Worm (Caenorhabditis elegans): ENCODE results near the gene ntr-2.
"Not testable (repeated sequence)": the region's sequence is repeated elsewhere in the genome, so short reads cannot be mapped to it uniquely, and the experiment has no call there.

Gene ntr-2

DNA sequence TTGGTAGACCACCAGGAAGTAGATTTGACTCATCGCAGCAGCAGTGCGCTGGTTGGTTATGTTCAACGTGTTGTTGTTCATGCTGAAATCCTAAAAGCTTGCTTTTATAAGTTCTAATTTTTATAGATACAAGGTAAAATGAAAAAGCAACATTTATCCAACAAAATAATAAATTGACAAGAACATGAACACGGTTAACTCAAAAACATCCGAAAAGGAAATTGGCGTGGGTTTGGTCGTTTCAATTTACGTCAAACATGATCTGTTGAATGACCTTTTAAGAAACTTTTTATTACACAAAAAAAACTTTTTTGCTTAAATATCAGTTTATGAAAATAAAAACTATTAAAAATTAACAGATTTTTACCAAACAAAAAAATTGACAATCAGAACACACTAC, at the start of gene ntr-2:
Gene ntr-2, minus strand, starts transcription at position 101 of the 400 bp plus-strand sequence.
- no peak for TF ChIP-seq unc-62 (GFP tag; optimal IDR thresholded peaks at IDR 0.05)

DNA sequence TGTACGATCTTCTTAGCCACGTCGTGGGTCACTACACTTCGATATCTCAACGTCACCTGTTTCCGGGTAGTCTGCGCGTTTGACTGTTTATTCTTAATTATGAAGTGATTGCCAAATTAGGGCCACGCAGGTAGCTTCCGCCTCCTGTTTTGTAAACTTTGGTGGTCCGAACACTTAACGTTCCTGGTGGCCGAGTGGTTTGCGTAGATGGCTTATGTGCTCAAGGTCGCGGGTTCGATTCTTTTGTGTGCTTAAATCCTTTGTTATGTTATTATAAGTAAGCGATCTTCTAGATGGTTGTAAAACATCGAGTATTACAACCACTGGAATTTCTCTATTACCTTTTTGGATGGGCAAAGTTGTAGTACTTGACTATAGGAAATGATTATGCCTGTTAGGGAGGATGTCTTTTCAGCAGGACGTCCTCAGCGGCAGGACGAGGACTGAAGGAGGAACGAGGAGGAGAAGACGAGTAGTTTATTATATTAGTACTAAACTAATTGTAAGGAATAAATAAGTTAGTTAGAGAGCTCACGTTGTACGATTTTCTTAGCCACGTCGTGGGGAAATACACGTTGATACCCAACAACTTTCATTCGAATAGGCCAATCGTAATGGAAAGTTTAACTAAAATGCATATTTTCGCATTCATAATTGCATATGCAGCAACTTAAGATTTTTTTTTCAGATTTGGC, 48.2 kb upstream of the ntr-2 start:
- TF ChIP-seq unc-62 (GFP tag; optimal IDR thresholded peaks at IDR 0.05), result no peak

DNA sequence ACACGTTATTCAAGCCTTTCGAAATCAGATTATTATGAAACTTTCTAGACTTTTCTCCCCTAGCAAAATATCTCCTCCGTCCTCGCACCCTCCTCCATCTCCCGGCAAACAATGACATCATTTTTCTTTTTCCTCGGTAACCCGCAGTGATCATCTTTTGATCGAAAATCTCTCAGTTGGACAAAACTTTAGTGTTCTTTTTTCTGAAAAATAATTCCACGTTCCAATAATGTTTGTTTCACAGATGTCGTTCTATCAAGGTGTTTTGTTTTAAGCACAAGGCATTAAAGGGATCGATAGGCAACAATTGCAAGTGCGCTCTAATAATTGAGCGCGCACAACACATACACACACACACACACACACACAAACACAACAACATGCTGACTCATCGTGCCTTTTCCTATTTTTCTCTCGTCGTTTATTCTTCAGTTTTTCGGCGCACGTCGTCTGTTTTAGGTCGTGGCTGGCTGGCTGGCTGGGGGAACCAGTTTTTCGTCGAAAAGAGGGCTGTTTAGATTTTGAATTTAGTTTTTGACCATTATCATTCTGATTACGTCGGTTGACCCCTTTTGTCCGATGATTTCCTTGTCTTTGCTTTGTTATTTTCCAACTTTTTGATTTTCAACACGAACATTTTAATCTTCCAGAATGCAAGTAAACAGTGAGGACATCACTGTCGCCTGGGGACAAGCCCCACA, 46.9 kb upstream of the ntr-2 start, which contains the start of gene F20D1.3:
Gene F20D1.3, plus strand, starts transcription at position 651 of the 701 bp plus-strand sequence.
- TF ChIP-seq unc-62 (GFP tag; optimal IDR thresholded peaks at IDR 0.05), result no peak

DNA sequence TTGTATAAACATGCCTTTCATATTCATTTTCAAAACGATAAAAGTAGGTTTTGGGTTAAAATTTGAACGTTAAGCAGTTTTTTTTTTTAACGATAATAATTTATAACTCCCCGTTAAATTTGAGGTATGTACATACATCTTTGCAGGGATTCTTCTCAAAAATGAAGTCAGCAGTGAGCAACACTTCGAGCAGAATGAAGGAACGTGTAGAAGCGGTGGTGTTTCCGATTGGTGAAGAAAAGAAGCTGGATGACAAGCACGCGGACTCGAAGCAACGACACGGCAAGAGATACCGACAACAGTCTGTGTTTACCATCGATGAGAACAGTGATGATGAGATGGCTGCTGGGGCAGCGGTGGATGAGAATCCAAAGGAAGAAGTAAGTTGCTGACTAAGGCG, 44.3 kb upstream of the ntr-2 start:
- no peak for TF ChIP-seq unc-62 (GFP tag; optimal IDR thresholded peaks at IDR 0.05)

DNA sequence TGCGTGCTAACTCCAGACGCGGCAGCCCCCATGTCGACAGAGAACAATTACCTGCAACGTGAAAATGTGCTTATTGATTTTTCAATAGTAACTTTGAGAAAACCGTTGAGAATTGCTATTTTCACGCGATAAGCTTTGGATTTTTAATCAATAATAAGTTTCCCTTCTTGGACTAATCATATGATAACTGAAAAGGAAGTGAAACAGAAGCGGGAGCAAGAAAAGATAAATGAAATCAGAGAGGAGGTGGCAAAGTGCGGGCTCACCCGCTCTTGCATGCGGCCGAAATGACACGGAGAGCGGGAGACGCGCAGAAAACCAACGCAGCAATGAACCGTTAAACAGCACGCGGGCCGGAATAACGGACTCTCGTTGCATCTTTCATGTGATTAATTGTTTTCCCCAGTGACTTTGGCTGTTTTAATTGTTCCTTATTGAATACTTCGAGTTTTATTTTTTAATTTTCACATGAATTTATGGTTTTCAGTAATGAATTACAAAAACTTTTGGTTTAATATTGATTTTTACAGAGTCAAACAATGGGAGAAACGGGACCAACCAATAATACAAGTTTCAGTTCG, 41.6 kb upstream of the ntr-2 start, which contains the start of the genes flwr-1 and tbc-1:
Gene flwr-1, minus strand, starts transcription at position 51 of the 581 bp plus-strand sequence.
Gene tbc-1, plus strand, starts transcription at position 531 of the 581 bp plus-strand sequence.
- no peak for TF ChIP-seq unc-62 (GFP tag; optimal IDR thresholded peaks at IDR 0.05)

DNA sequence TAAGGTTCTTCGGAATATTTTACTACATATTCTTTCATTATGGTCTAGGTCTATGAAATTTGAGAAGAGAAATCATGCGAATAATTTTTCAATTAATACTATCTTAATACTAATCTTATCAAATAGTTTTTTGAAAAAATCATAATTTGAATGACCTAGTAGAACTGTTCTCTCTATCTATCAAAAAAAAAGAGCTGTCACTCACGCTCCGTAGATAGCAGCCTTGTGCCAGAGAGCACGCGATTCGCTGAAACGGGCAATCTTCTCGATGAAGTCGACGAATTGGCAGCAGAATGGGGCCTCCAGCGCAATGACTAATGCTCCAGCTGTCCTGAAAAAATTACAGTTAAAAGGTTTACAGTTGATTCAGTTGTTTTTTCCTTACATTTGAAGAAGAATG, 40.9 kb upstream of the ntr-2 start:
- TF ChIP-seq unc-62 (GFP tag; optimal IDR thresholded peaks at IDR 0.05), result no peak

DNA sequence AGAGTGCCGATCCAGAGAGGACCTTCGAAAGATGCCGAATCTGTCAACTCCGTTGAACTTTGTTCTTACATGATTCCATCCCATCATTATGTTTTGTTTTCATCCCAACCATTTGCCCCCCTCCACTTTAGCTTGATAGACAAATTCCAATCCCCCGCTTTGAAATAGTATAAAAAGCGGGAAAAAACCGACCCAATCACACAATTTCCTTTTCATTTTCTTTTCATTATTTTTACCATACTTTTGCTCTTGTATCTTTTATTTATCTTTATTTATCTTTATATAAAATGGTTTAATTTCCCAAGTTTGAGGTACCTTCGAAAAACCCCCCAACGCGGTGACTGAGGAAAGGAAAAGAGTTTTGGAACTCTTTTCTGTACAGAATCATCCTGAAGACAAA, 37.8 kb upstream of the ntr-2 start, which contains the start of gene F20D1.22:
Gene F20D1.22, plus strand, starts transcription at position 301 of the 400 bp plus-strand sequence.
- TF ChIP-seq unc-62 (GFP tag; optimal IDR thresholded peaks at IDR 0.05), result not testable (repeated sequence)

DNA sequence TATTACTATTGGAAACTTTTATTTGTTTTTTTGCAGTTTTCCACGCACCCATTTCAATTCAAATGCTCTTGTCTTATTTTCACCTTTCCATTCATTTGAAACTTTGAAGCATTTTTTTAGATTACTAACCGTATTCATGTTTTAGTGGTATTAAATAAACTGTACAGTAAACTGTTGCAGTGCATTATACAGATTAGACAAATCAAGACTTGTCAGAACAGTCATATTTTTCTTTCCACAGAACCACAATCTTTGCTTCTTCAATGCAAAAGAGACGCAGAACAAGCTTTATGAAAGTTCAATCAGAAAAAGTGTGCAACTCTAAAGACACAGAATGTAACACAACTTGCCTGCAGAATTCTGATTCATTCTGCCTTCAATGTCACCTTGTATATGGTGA, 37.0 kb upstream of the ntr-2 start, which contains the start of gene F45B8.5:
Gene F45B8.5, plus strand, starts transcription at position 301 of the 400 bp plus-strand sequence.
- no peak for TF ChIP-seq unc-62 (GFP tag; optimal IDR thresholded peaks at IDR 0.05)

DNA sequence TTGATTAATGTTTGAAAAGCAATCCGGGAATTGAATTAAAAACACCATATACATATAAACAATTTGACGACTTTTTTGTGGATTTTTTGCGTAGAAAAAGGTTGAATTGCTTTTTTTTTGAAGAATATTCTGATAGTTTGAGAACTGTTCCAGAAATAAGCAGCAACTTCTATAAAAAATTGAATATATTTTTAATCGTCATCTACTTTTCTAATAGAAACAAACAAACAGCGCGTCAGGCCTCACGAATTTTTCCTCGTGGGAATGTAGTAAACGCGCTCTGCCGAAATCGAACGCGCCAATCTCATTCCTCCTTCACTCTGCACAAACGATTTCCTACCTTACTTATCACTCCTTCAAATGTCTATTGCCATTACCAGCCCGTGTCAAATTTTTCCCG, 35.5 kb upstream of the ntr-2 start, which contains the start of gene rgs-11:
Gene rgs-11, plus strand, starts transcription at position 301 of the 400 bp plus-strand sequence.
- no peak for TF ChIP-seq unc-62 (GFP tag; optimal IDR thresholded peaks at IDR 0.05)

DNA sequence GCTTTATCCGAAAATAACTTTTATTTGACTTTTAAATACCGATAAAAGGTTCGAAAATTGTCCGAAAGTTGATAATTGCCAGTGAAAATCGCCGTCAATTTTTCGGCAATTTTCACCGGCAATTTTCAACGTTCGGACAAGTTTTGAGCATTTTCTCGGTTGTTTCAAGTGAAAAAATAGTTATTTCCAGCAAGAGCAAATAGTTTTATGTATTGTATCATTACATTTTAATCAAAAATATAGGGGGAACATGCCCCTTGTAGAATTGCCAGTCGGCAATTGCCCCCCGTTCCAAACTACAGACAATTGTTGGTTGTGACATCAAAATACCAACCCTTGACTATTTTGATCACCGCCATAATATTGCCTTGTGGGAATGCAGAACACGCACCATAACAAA, 33.7 kb upstream of the ntr-2 start, which contains the start of gene rgs-10:
Gene rgs-10, plus strand, starts transcription at position 301 of the 400 bp plus-strand sequence.
- TF ChIP-seq unc-62 (GFP tag; optimal IDR thresholded peaks at IDR 0.05), result no peak

DNA sequence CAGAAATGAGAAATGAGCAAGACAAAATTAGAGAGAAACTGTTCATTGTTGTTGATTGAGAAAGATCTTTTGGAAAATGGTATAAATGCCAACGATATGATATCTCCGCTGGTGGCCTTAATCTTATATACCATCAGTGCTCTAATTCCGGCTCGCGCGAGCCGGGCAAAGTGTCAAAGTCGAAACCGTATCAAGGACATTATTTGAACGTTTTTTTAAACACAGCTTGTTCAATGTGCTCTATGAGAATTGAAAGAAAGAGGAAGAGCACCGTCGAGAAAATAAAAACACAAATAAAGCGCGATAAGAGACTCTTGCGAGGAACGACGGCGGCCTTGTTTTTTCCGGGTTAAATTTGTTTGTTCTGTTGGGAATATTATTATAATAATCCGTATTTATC, 32.7 kb upstream of the ntr-2 start, which contains the start of gene idpp-3:
Gene idpp-3, minus strand, starts transcription at position 101 of the 400 bp plus-strand sequence.
- no peak for TF ChIP-seq unc-62 (GFP tag; optimal IDR thresholded peaks at IDR 0.05)

DNA sequence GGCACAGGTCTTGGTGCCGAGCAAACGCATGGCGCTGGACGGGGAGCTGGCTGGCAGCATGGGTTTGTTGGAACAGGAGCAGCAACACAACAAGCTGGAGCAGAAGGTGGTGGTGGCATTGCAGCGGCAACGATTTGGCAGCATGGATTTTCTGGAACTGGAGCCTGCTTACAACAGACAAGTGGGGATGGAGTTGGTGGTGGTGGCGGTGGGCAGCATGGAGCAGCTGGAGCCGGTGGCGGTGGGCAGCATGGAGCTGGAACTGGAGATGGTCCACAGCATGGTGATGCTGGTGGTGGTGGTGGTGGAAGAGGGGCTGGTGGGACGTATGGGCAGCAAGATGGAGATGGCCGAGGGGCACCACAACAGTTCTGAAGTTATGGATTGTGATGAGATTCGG, 32.1 kb upstream of the ntr-2 start:
- no peak for TF ChIP-seq unc-62 (GFP tag; optimal IDR thresholded peaks at IDR 0.05)

DNA sequence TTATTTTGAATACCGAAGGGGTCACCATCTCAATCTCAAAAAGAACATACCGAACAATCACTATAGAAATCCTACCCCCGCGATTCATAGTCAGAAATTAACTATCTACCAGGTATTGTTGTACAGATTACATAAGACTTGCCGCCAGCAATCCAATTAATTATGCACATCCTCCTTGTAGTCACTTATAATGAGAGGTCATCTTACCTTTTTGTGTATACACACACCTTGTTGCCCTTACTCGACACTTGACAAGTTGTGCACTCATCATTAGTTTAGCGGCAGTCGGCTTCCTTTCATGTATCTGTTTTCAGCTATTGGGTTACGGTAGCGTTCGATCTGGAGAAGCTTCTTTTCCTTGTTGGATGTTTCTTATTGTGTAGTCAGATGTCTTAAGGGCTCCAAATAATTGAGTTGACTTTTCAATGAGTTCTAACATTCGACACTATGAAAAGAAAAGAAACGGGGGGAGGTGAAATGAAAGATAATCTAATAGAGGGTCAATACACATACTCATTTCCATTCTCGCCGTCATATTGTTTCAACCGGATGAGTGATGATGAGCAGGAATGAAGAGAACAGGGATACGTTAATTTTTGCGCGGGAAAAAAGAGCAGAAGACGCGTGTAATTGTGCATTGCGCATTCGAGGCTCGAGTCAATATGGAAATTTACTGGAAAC, 30.8 kb upstream of the ntr-2 start:
- no peak for TF ChIP-seq unc-62 (GFP tag; optimal IDR thresholded peaks at IDR 0.05)

DNA sequence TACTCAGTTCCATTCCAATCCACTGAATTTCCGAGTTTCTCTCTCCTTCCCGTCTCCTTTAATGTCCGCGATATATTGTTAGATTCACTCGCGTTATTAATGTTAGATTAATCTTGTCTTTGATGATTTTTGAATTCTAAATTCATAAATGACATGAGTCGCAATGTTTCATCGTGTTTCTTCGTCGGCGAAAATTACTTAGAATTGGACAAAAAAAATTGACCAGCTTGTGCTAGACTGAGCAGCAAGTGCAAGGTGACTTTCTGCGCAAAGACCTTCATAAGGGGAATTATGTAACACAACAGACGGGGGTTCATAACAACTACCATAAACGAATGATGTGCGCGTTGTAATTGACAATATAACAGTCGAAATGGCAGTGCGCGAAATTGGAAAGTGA, 29.6 kb upstream of the ntr-2 start:
- TF ChIP-seq unc-62 (GFP tag; optimal IDR thresholded peaks at IDR 0.05), result no peak

DNA sequence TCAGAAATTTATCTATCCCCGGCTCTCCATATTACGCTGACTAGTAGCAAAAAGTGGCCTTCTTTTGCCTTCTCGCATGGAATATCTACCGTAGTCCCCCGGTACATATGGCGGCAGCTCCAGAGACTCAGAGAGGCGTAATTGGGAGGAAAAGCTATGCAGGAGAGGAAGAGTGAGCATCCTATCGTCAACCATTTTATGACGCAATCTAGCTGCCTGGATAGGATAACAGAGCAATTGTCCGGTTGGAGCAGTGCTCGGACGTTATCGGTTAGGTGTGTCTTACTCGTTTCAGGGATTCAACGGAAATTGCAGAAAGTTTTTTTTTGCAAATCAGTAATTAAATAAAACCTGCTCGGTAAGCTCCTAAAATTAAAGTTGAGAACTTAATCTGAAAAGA, 28.4 kb upstream of the ntr-2 start:
- no peak for TF ChIP-seq unc-62 (GFP tag; optimal IDR thresholded peaks at IDR 0.05)

DNA sequence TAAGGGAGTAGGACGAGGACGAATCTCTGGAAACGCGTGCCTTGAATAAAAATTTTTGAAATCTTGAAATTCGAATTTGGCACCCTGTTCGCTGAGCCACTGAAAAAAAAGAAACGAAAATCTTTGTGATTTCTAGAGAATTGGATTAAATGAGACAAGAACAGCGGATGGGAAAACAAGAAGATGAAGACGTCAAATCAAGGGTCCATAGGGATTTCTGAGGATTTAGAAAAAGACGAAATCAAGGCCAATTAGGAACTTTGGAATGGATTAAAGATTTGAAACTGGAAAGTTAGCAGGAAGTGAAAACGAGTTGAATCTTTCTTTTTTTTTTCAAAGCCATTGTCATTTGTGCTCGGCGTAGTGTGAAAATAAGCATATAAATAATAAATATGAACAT, 25.8 kb upstream of the ntr-2 start, which contains the start of gene pag-3:
Gene pag-3, minus strand, starts transcription at position 101 of the 400 bp plus-strand sequence.
- TF ChIP-seq unc-62 (GFP tag; optimal IDR thresholded peaks at IDR 0.05), result no peak
